Worm (Caenorhabditis elegans) whole organism, late embryonic: ENCODE data around the gene str-1.

Source experiments
- C38D4.7 ChIP-seq: fragments of 200-800 bp; sonication (Bioruptor generic); optimal IDR thresholded peaks from 2 replicates; lab custom pipeline; 2018; ENCODE audit warnings: mild to moderate bottlenecking, missing genetic modification characterization, moderate library complexity, missing compliant biosample characterization
- F13H6.1 ChIP-seq: sonication (generic microtip); optimal IDR thresholded peaks from 2 replicates; lab custom pipeline; 2016; ENCODE audit warnings: missing genetic modification characterization, missing compliant biosample characterization
- ahr-1 ChIP-seq: sonication (generic microtip); optimal IDR thresholded peaks from 2 replicates; lab custom pipeline; 2016; ENCODE audit warnings: missing genetic modification characterization, missing compliant biosample characterization
- ama-1 ChIP-seq: fragments of 150-350 bp; optimal IDR thresholded peaks from 2 replicates; lab custom pipeline; 2014
- ceh-14 ChIP-seq: sonication (generic microtip); optimal IDR thresholded peaks from 2 replicates; lab custom pipeline; 2016; ENCODE audit warnings: missing genotype, missing genetic modification characterization, missing compliant biosample characterization
- ceh-2 ChIP-seq: sonication (generic microtip); optimal IDR thresholded peaks from 2 replicates; lab custom pipeline; 2016; ENCODE audit warnings: missing genotype, missing genetic modification characterization, missing compliant biosample characterization
- ceh-31 ChIP-seq: sonication (generic microtip); optimal IDR thresholded peaks from 2 replicates; lab custom pipeline; 2016; ENCODE audit warnings: missing genetic modification characterization, missing compliant biosample characterization
- ceh-34 ChIP-seq: sonication (generic microtip); optimal IDR thresholded peaks from 2 replicates; lab custom pipeline; 2016; ENCODE audit warnings: mild to moderate bottlenecking, missing genetic modification characterization, missing compliant biosample characterization
- ceh-6 ChIP-seq: fragments of 200-800 bp; sonication (Bioruptor generic); optimal IDR thresholded peaks from 2 replicates; lab custom pipeline; 2018; ENCODE audit warnings: mild to moderate bottlenecking, missing genetic modification characterization, missing compliant biosample characterization
- ceh-9 ChIP-seq: sonication (generic microtip); optimal IDR thresholded peaks from 2 replicates; lab custom pipeline; 2016; ENCODE audit warnings: mild to moderate bottlenecking, missing genetic modification characterization, inconsistent platforms, missing compliant biosample characterization
- dmd-4 ChIP-seq: sonication (generic microtip); optimal IDR thresholded peaks from 2 replicates; lab custom pipeline; 2016; ENCODE audit warnings: borderline replicate concordance, missing genetic modification characterization, missing compliant biosample characterization
- dve-1 ChIP-seq: sonication (generic microtip); optimal IDR thresholded peaks from 2 replicates; lab custom pipeline; 2017; ENCODE audit warnings: antibody characterized with exemption, mild to moderate bottlenecking, missing genetic modification characterization, missing compliant biosample characterization
- elt-2 ChIP-seq: sonication (generic microtip); optimal IDR thresholded peaks from 2 replicates; lab custom pipeline; 2016; ENCODE audit warnings: missing genetic modification reagents, missing genetic modification characterization, missing compliant biosample characterization
- hlh-13 ChIP-seq: fragments of 200-800 bp; sonication (Bioruptor generic); optimal IDR thresholded peaks from 2 replicates; lab custom pipeline; 2018; ENCODE audit warnings: mild to moderate bottlenecking, missing genetic modification characterization, missing compliant biosample characterization
- hlh-15 ChIP-seq: sonication (generic microtip); optimal IDR thresholded peaks from 2 replicates; lab custom pipeline; 2016; ENCODE audit warnings: missing genetic modification characterization, missing compliant biosample characterization
- hlh-30 ChIP-seq: sonication (generic microtip); optimal IDR thresholded peaks from 2 replicates; lab custom pipeline; 2017; ENCODE audit warnings: antibody characterized with exemption, missing genetic modification characterization, missing compliant biosample characterization; ENCODE audit not compliant: insufficient read depth
- hlh-6 ChIP-seq: sonication (generic microtip); optimal IDR thresholded peaks from 2 replicates; lab custom pipeline; 2016; ENCODE audit warnings: missing genotype, missing genetic modification characterization, missing compliant biosample characterization
- hlh-8 ChIP-seq: sonication (generic microtip); optimal IDR thresholded peaks from 2 replicates; lab custom pipeline; 2016; ENCODE audit warnings: missing genotype, missing genetic modification characterization, missing compliant biosample characterization
- lin-11 ChIP-seq: fragments of 200-800 bp; sonication (Bioruptor generic); optimal IDR thresholded peaks from 2 replicates; lab custom pipeline; 2018; ENCODE audit warnings: mild to moderate bottlenecking, missing genetic modification characterization, missing compliant biosample characterization
- nfya-1 ChIP-seq: sonication (generic microtip); optimal IDR thresholded peaks from 2 replicates; lab custom pipeline; 2017; ENCODE audit warnings: missing genetic modification characterization, mild to moderate bottlenecking, missing compliant biosample characterization, antibody characterized with exemption, moderate library complexity
- nhr-11 ChIP-seq: fragments of 150-350 bp; optimal IDR thresholded peaks from 2 replicates; lab custom pipeline; 2014; ENCODE audit warnings: missing biosample characterization, missing genetic modification characterization
- nhr-232 ChIP-seq: sonication (generic microtip); optimal IDR thresholded peaks from 2 replicates; lab custom pipeline; 2016; ENCODE audit warnings: missing genetic modification characterization, missing compliant biosample characterization
- pha-2 ChIP-seq: sonication (generic microtip); optimal IDR thresholded peaks from 2 replicates; lab custom pipeline; 2017; ENCODE audit warnings: mild to moderate bottlenecking, missing genetic modification characterization, missing compliant biosample characterization
- pha-4 ChIP-seq: fragments of 150-350 bp; optimal IDR thresholded peaks from 2 replicates; lab custom pipeline; 2018; ENCODE audit warnings: missing biosample characterization, missing genetic modification reagents, missing genetic modification characterization
- pqm-1 ChIP-seq: sonication (generic microtip); optimal IDR thresholded peaks from 2 replicates; lab custom pipeline; 2016; ENCODE audit warnings: missing genetic modification characterization, missing compliant biosample characterization
- rnt-1 ChIP-seq: sonication (generic microtip); optimal IDR thresholded peaks from 2 replicates; lab custom pipeline; 2016; ENCODE audit warnings: missing genetic modification characterization, missing compliant biosample characterization
- sox-2 ChIP-seq: fragments of 200-800 bp; sonication (Bioruptor generic); IDR thresholded peaks from 2 replicates; pipeline ENCODE4 v1.3.6; 2022; ENCODE audit warnings: missing genetic modification reagents, missing genetic modification characterization, missing compliant biosample characterization
- sox-4 ChIP-seq: sonication (generic microtip); optimal IDR thresholded peaks from 2 replicates; lab custom pipeline; 2017; ENCODE audit warnings: mild to moderate bottlenecking, missing genetic modification characterization, inconsistent platforms, missing compliant biosample characterization
- tbx-7 ChIP-seq: sonication (generic microtip); optimal IDR thresholded peaks from 2 replicates; lab custom pipeline; 2016; ENCODE audit warnings: missing genotype, missing genetic modification characterization, missing compliant biosample characterization
- unc-3 ChIP-seq, 2 experiments: fragments of 200-800 bp in 1 of 2; sonication (Bioruptor generic) in 1 of 2; sonication (generic microtip) in 1 of 2; conservative IDR thresholded peaks in 1 of 2; optimal IDR thresholded peaks in 1 of 2; 2 replicates each; pipeline versions ENCODE4 v1.3.6 to Lab custom; 2016 to 2022; ENCODE audit warnings: missing compliant biosample characterization in 2 of 2, missing genetic modification characterization in 2 of 2, missing genetic modification reagents in 1 of 2
- unc-42 ChIP-seq: sonication (generic microtip); optimal IDR thresholded peaks from 2 replicates; lab custom pipeline; 2016; ENCODE audit warnings: missing genotype, missing genetic modification characterization, missing compliant biosample characterization
- unc-55 ChIP-seq: sonication (generic microtip); optimal IDR thresholded peaks from 2 replicates; lab custom pipeline; 2017; ENCODE audit warnings: missing biosample characterization, missing genetic modification reagents, missing genetic modification characterization
- unc-86 ChIP-seq: sonication (generic microtip); optimal IDR thresholded peaks from 2 replicates; lab custom pipeline; 2016; ENCODE audit warnings: missing genetic modification characterization, missing compliant biosample characterization
- ztf-16 ChIP-seq: sonication (generic microtip); optimal IDR thresholded peaks from 2 replicates; lab custom pipeline; 2017; ENCODE audit warnings: missing genetic modification characterization, missing compliant biosample characterization

Gene str-1

ce11 chrIV:7149020-7149601 lies 24.5 kb upstream of the str-1 start, which contains the start of gene C34D4.4:
Gene C34D4.4, plus strand, starts transcription at chrIV:7149361.
- peak; percentile 16 for TF ChIP-seq nfya-1 (tag; lab: Kevin White, UChicago)
- TF ChIP-seq nhr-232 (tag; lab: Kevin White, UChicago), result no peak

- no peak for TF ChIP-seq ztf-16 (tag; lab: Kevin White, UChicago)
- TF ChIP-seq, all 69 proteins: peak for 0
Measured at ce11 chrIV:7152409-7152808, 21.2 kb upstream of the str-1 start, which contains the start of gene col-113. Gene col-113, minus strand, starts transcription at chrIV:7152509.

ce11 chrIV:7153362-7153761 lies 20.2 kb upstream of the str-1 start, which contains the start of gene C34D4.3:
Gene C34D4.3, plus strand, starts transcription at chrIV:7153662.
- TF ChIP-seq nfya-1 (tag; lab: Kevin White, UChicago) (no peak), hlh-8 (no peak), dve-1 (no peak), pqm-1 (tag; lab: Kevin White, UChicago) (no peak), ceh-9 (tag; lab: Kevin White, UChicago) (no peak), nhr-232 (tag; lab: Kevin White, UChicago) (no peak), hlh-30 (tag; lab: Kevin White, UChicago) (no peak)

ce11 chrIV:7154356-7154755 lies 19.2 kb upstream of the str-1 start, which contains the start of gene C34D4.2:
Gene C34D4.2, plus strand, starts transcription at chrIV:7154656.
- TF ChIP-seq nhr-11 (no peak), rnt-1 (no peak), unc-55 (GFP tag; lab: Kevin White, UChicago) (no peak), hlh-13 (no peak), ceh-31 (tag; lab: Kevin White, UChicago) (no peak), pqm-1 (tag; lab: Kevin White, UChicago) (no peak), nfya-1 (tag; lab: Kevin White, UChicago) (no peak)

ce11 chrIV:7156356-7156755 lies 17.2 kb upstream of the str-1 start, which contains the start of gene maph-9:
Gene maph-9, plus strand, starts transcription at chrIV:7156628.
- TF ChIP-seq F13H6.1, result no peak
- peak; percentile 30 for TF ChIP-seq ceh-14 (tag; lab: Kevin White, UChicago)
- peak; percentile 44 for TF ChIP-seq nfya-1 (tag; lab: Kevin White, UChicago)
- no peak for TF ChIP-seq hlh-15
- no peak for TF ChIP-seq sox-4 (tag; lab: Kevin White, UChicago)
- TF ChIP-seq ceh-31 (tag; lab: Kevin White, UChicago), result peak; percentile 28
- no peak for TF ChIP-seq ceh-34
- no peak for TF ChIP-seq hlh-6 (tag; lab: Kevin White, UChicago)
- TF ChIP-seq pha-2 (tag; lab: Kevin White, UChicago), result no peak

ce11 chrIV:7158161-7158560 lies 15.4 kb upstream of the str-1 start:
- TF ChIP-seq C38D4.7 (GFP tag; lab: Kevin White, UChicago) (no peak), ceh-6 (no peak), ceh-31 (tag; lab: Kevin White, UChicago) (no peak), unc-42 (tag; lab: Kevin White, UChicago) (no peak), sox-2 (no peak), lin-11 (tag; lab: Kevin White, UChicago) (no peak), hlh-6 (tag; lab: Kevin White, UChicago) (no peak), nhr-11 (no peak), ahr-1 (tag; lab: Kevin White, UChicago) (no peak), pha-4 (no peak), ztf-16 (tag; lab: Kevin White, UChicago) (no peak), dmd-4 (tag; lab: Kevin White, UChicago) (no peak), elt-2 (no peak), hlh-30 (tag; lab: Kevin White, UChicago) (no peak), unc-3 (GFP tag; conservative IDR thresholded peaks at IDR 0.05; lab: Robert Waterston, UW) (no peak), unc-3 (tag; optimal IDR thresholded peaks at IDR 0.05; lab: Kevin White, UChicago) (no peak), ama-1 (lab: Kevin White, UChicago) (no peak), unc-86 (tag; lab: Kevin White, UChicago) (no peak), tbx-7 (tag; lab: Kevin White, UChicago) (no peak), ceh-2 (tag; lab: Kevin White, UChicago) (no peak)
